Worm (Caenorhabditis elegans) whole organism, L4 larva: ENCODE measurements around the gene T01G5.6.

ENCODE experiments used
- F10B5.3 ChIP-seq: sonication (generic microtip); optimal IDR thresholded peaks from 2 replicates; lab custom pipeline; 2016; ENCODE audit warnings: mild to moderate bottlenecking, missing genetic modification characterization, missing compliant biosample characterization
- F26F4.8 ChIP-seq: fragments of 200-800 bp; sonication (Bioruptor generic); conservative IDR thresholded peaks from 2 replicates; pipeline ENCODE4 v1.3.6; 2022; ENCODE audit warnings: missing genetic modification characterization, missing compliant biosample characterization
- F37D6.2 ChIP-seq: sonication (generic microtip); optimal IDR thresholded peaks from 2 replicates; lab custom pipeline; 2016; ENCODE audit warnings: mild to moderate bottlenecking, missing genetic modification characterization, missing compliant biosample characterization
- F44E2.7 ChIP-seq: fragments of 200-800 bp; sonication (Bioruptor generic); IDR thresholded peaks from 2 replicates; pipeline ENCODE4 v2.1.2; 2022; ENCODE audit warnings: missing genetic modification characterization, missing compliant biosample characterization
- R02D3.7 ChIP-seq: fragments of 150-350 bp; sonication (generic microtip); optimal IDR thresholded peaks from 3 replicates; lab custom pipeline; 2014; ENCODE audit warnings: missing biosample characterization, missing genetic modification characterization
- Y105C5A.15 ChIP-seq: fragments of 200-800 bp; sonication (Bioruptor generic); IDR thresholded peaks from 2 replicates; pipeline ENCODE4 v1.3.6; 2022; ENCODE audit warnings: missing genetic modification characterization, missing compliant biosample characterization
- Y75B8A.6 ChIP-seq: fragments of 200-800 bp; sonication (Bioruptor generic); IDR thresholded peaks from 2 replicates; pipeline ENCODE4 v1.3.6; 2022; ENCODE audit warnings: missing genetic modification reagents, missing genetic modification characterization, missing compliant biosample characterization
- ZK337.2 ChIP-seq: fragments of 200-800 bp; sonication (Bioruptor generic); IDR thresholded peaks from 2 replicates; pipeline ENCODE4 v1.3.6; 2022; ENCODE audit warnings: missing genetic modification reagents, missing genetic modification characterization, missing compliant biosample characterization
- aha-1 ChIP-seq: fragments of 150-350 bp; peaks from one replicate; lab custom pipeline; 2014; ENCODE audit warnings: missing biosample characterization, missing genetic modification characterization
- attf-4 ChIP-seq: sonication (generic microtip); optimal IDR thresholded peaks from 3 replicates; lab custom pipeline; 2017; ENCODE audit warnings: missing biosample characterization, missing genetic modification characterization
- ceh-20 ChIP-seq: fragments of 200-800 bp; sonication (Bioruptor generic); IDR thresholded peaks from 2 replicates; pipeline ENCODE4 v1.3.6; 2022; ENCODE audit warnings: missing genetic modification reagents, missing genetic modification characterization, missing compliant biosample characterization
- ceh-28 ChIP-seq: fragments of 150-350 bp; optimal IDR thresholded peaks from 2 replicates; lab custom pipeline; 2014; ENCODE audit warnings: missing biosample characterization, missing genetic modification reagents, missing genetic modification characterization
- ceh-44 ChIP-seq: fragments of 200-800 bp; sonication (Bioruptor generic); IDR thresholded peaks from 2 replicates; pipeline ENCODE4 v1.3.6; 2022; ENCODE audit warnings: missing genetic modification reagents, missing genetic modification characterization, missing compliant biosample characterization
- ceh-62 ChIP-seq: sonication (generic microtip); optimal IDR thresholded peaks from 2 replicates; lab custom pipeline; 2017; ENCODE audit warnings: missing biosample characterization, missing genetic modification characterization
- ces-1 ChIP-seq: fragments of 150-350 bp; sonication (generic microtip); optimal IDR thresholded peaks from 4 replicates; lab custom pipeline; 2014; ENCODE audit warnings: missing biosample characterization, missing genetic modification reagents, missing genetic modification characterization
- ctbp-1 ChIP-seq: fragments of 200-800 bp; sonication (Bioruptor generic); IDR thresholded peaks from 2 replicates; pipeline ENCODE4 v1.3.6; 2022; ENCODE audit warnings: missing genetic modification reagents, missing genetic modification characterization, missing compliant biosample characterization
- daf-12 ChIP-seq: fragments of 150-350 bp; optimal IDR thresholded peaks from 2 replicates; lab custom pipeline; 2014; ENCODE audit warnings: missing biosample characterization, missing genetic modification reagents, missing genetic modification characterization
- daf-16 ChIP-seq, 3 experiments: sonication (generic microtip); optimal IDR thresholded peaks; 2 replicates each; lab custom pipeline; 2016 to 2017; ENCODE audit warnings: missing genetic modification characterization in 3 of 3, missing genetic modification reagents in 3 of 3, mild to moderate bottlenecking in 2 of 3, missing compliant biosample characterization in 2 of 3, missing biosample characterization in 1 of 3, moderate library complexity in 1 of 3
- daf-19 ChIP-seq: fragments of 200-800 bp; sonication (Bioruptor generic); conservative IDR thresholded peaks from 2 replicates; pipeline ENCODE4 v1.3.6; 2022; ENCODE audit warnings: missing genetic modification characterization, missing compliant biosample characterization
- daf-8 ChIP-seq: fragments of 200-800 bp; sonication (Bioruptor generic); IDR thresholded peaks from 2 replicates; pipeline ENCODE4 v1.3.6; 2022; ENCODE audit warnings: missing genetic modification characterization, missing compliant biosample characterization
- dmd-9 ChIP-seq: fragments of 200-800 bp; sonication (Bioruptor generic); IDR thresholded peaks from 2 replicates; pipeline ENCODE4 v1.3.6; 2022; ENCODE audit warnings: missing genetic modification reagents, missing genetic modification characterization, missing compliant biosample characterization
- dpl-1 ChIP-seq: fragments of 150-350 bp; optimal IDR thresholded peaks from 2 replicates; lab custom pipeline; 2014; ENCODE audit warnings: missing biosample characterization, missing genetic modification reagents, missing genetic modification characterization
- duxl-1 ChIP-seq: sonication (generic microtip); optimal IDR thresholded peaks from 2 replicates; lab custom pipeline; 2016; ENCODE audit warnings: mild to moderate bottlenecking, missing genetic modification characterization, moderate library complexity, missing compliant biosample characterization; ENCODE audit not compliant: poor library complexity
- dve-1 ChIP-seq: sonication (generic microtip); optimal IDR thresholded peaks from 2 replicates; lab custom pipeline; 2017; ENCODE audit warnings: antibody characterized with exemption, mild to moderate bottlenecking, missing genetic modification characterization, missing compliant biosample characterization; ENCODE audit not compliant: insufficient read depth
- fos-1 ChIP-seq: fragments of 150-350 bp; optimal IDR thresholded peaks from 2 replicates; lab custom pipeline; 2014; ENCODE audit warnings: missing biosample characterization, missing genetic modification characterization
- gei-8 ChIP-seq: fragments of 200-800 bp; sonication (Bioruptor generic); optimal IDR thresholded peaks from 2 replicates; lab custom pipeline; 2018; ENCODE audit warnings: mild to moderate bottlenecking, missing genetic modification characterization, missing compliant biosample characterization
- jun-1 ChIP-seq: fragments of 150-350 bp; optimal IDR thresholded peaks from 2 replicates; lab custom pipeline; 2014; ENCODE audit warnings: missing biosample characterization, missing genetic modification reagents, missing genetic modification characterization
- lim-7 ChIP-seq: fragments of 200-800 bp; sonication (Bioruptor generic); IDR thresholded peaks from 2 replicates; pipeline ENCODE4 v1.3.6; 2022; ENCODE audit warnings: missing genetic modification characterization, missing compliant biosample characterization
- lin-1 ChIP-seq: fragments of 200-800 bp; sonication (Bioruptor generic); IDR thresholded peaks from 2 replicates; pipeline ENCODE4 v1.3.6; 2022; ENCODE audit warnings: missing genetic modification reagents, missing genetic modification characterization, missing compliant biosample characterization
- lin-13 ChIP-seq: fragments of 150-350 bp; optimal IDR thresholded peaks from 2 replicates; lab custom pipeline; 2014; ENCODE audit warnings: missing biosample characterization, missing genetic modification reagents, missing genetic modification characterization
- lir-3 ChIP-seq: sonication (generic microtip); optimal IDR thresholded peaks from 2 replicates; lab custom pipeline; 2016; ENCODE audit warnings: mild to moderate bottlenecking, missing genetic modification characterization, missing compliant biosample characterization
- lsy-2 ChIP-seq, 2 experiments: fragments of 150-350 bp in 1 of 2; sonication (generic microtip) in 1 of 2; optimal IDR thresholded peaks; 2 replicates each; lab custom pipeline; 2014 to 2017; ENCODE audit warnings: missing biosample characterization in 2 of 2, missing genetic modification characterization in 2 of 2
- madf-5 ChIP-seq, 2 experiments: fragments of 200-800 bp; sonication (Bioruptor generic); IDR thresholded peaks; 2 replicates each; pipeline ENCODE4 v1.3.6; 2022; ENCODE audit warnings: missing compliant biosample characterization in 2 of 2, missing genetic modification characterization in 2 of 2
- mep-1 ChIP-seq: fragments of 150-350 bp; sonication (generic microtip); optimal IDR thresholded peaks from 3 replicates; lab custom pipeline; 2014; ENCODE audit warnings: missing biosample characterization, missing genetic modification characterization
- mes-2 ChIP-seq: sonication (generic microtip); optimal IDR thresholded peaks from 2 replicates; lab custom pipeline; 2016; ENCODE audit warnings: missing genotype, mild to moderate bottlenecking, missing genetic modification characterization, missing compliant biosample characterization; ENCODE audit not compliant: poor library complexity, severe bottlenecking
- nhr-102 ChIP-seq: sonication (generic microtip); optimal IDR thresholded peaks from 2 replicates; lab custom pipeline; 2016; ENCODE audit warnings: mild to moderate bottlenecking, missing genetic modification characterization, moderate library complexity, missing compliant biosample characterization
- nhr-111 ChIP-seq: fragments of 200-800 bp; sonication (Bioruptor generic); optimal IDR thresholded peaks from 2 replicates; lab custom pipeline; 2018; ENCODE audit warnings: mild to moderate bottlenecking, missing genetic modification characterization, missing compliant biosample characterization
- nhr-237 ChIP-seq: sonication (generic microtip); optimal IDR thresholded peaks from 2 replicates; lab custom pipeline; 2017; ENCODE audit warnings: missing biosample characterization, missing genetic modification characterization
- nhr-28 ChIP-seq: fragments of 150-350 bp; optimal IDR thresholded peaks from 2 replicates; lab custom pipeline; 2014; ENCODE audit warnings: missing biosample characterization, missing genetic modification characterization
- php-3 ChIP-seq: fragments of 200-800 bp; sonication (Bioruptor generic); IDR thresholded peaks from 2 replicates; pipeline ENCODE4 v1.3.6; 2022; ENCODE audit warnings: missing genetic modification reagents, missing genetic modification characterization, missing compliant biosample characterization
- pqm-1 ChIP-seq: sonication (generic microtip); optimal IDR thresholded peaks from 2 replicates; lab custom pipeline; 2017; ENCODE audit warnings: missing biosample characterization, missing genetic modification characterization
- rbr-2 ChIP-seq: sonication (generic microtip); optimal IDR thresholded peaks from 2 replicates; lab custom pipeline; 2016; ENCODE audit warnings: missing genotype, missing genetic modification characterization, missing compliant biosample characterization
- sdz-12 ChIP-seq: fragments of 200-800 bp; sonication (Bioruptor generic); optimal IDR thresholded peaks from 2 replicates; lab custom pipeline; 2018; ENCODE audit warnings: mild to moderate bottlenecking, missing genetic modification characterization, missing compliant biosample characterization
- skn-1 ChIP-seq: fragments of 150-350 bp; optimal IDR thresholded peaks from 2 replicates; lab custom pipeline; 2014; ENCODE audit warnings: missing biosample characterization, missing genetic modification characterization
- snpc-4 ChIP-seq: fragments of 150-350 bp; optimal IDR thresholded peaks from 2 replicates; lab custom pipeline; 2014; ENCODE audit warnings: missing biosample characterization, missing genetic modification characterization
- spr-3 ChIP-seq: fragments of 200-800 bp; sonication (Bioruptor generic); optimal IDR thresholded peaks from 2 replicates; lab custom pipeline; 2018; ENCODE audit warnings: mild to moderate bottlenecking, missing genetic modification characterization, missing compliant biosample characterization
- unc-130 ChIP-seq: sonication (generic microtip); optimal IDR thresholded peaks from 2 replicates; lab custom pipeline; 2016; ENCODE audit warnings: missing genetic modification reagents, missing genetic modification characterization, missing compliant biosample characterization
- unc-39 ChIP-seq: sonication (generic microtip); optimal IDR thresholded peaks from 2 replicates; lab custom pipeline; 2017; ENCODE audit warnings: missing biosample characterization, missing genetic modification characterization
- zfp-2 ChIP-seq: sonication (generic microtip); optimal IDR thresholded peaks from 2 replicates; lab custom pipeline; 2016; ENCODE audit warnings: mild to moderate bottlenecking, missing genetic modification characterization, missing compliant biosample characterization
- zip-2 ChIP-seq: fragments of 150-350 bp; optimal IDR thresholded peaks from 2 replicates; lab custom pipeline; 2014; ENCODE audit warnings: missing biosample characterization, missing genetic modification characterization
- ztf-11 ChIP-seq: fragments of 150-350 bp; optimal IDR thresholded peaks from 2 replicates; lab custom pipeline; 2014; ENCODE audit warnings: missing biosample characterization, missing genetic modification characterization
- ztf-7 ChIP-seq: fragments of 150-350 bp; optimal IDR thresholded peaks from 2 replicates; lab custom pipeline; 2014; ENCODE audit warnings: missing biosample characterization, missing genetic modification characterization

Gene T01G5.6

ce11 chrV:15065068-15065744, 48.7 kb downstream of the T01G5.6 start, which contains the start of gene C25D7.9 (continued):
- TF ChIP-seq jun-1 (no peak), nhr-111 (GFP tag; lab: Kevin White, UChicago) (no peak), php-3 (GFP tag; lab: Robert Waterston, UW) (no peak), nhr-28 (tag; lab: Kevin White, UChicago) (no peak), ztf-7 (tag; lab: Kevin White, UChicago) (no peak), lir-3 (tag; lab: Kevin White, UChicago) (no peak), duxl-1 (no peak), zip-2 (tag; lab: Kevin White, UChicago) (no peak), ces-1 (no peak), mep-1 (peak; percentile 28), Y75B8A.6 (GFP tag; lab: Robert Waterston, UW) (no peak), lim-7 (GFP tag; lab: Robert Waterston, UW) (no peak), rbr-2 (tag; lab: Kevin White, UChicago) (peak; percentile 15), aha-1 (no peak), spr-3 (GFP tag; lab: Kevin White, UChicago) (peak; percentile 38), dmd-9 (peak; percentile 49; the same call in 1 of the 2 replicates), Y105C5A.15 (GFP tag; lab: Robert Waterston, UW) (no peak), daf-12 (no peak), dve-1 (tag; lab: Kevin White, UChicago) (peak; percentile 26), daf-19 (GFP tag; lab: Robert Waterston, UW) (no peak), snpc-4 (tag; lab: Kevin White, UChicago) (no peak), sdz-12 (GFP tag; lab: Kevin White, UChicago) (no peak), daf-8 (GFP tag; lab: Robert Waterston, UW) (no peak), R02D3.7 (tag; lab: Kevin White, UChicago) (no peak), nhr-237 (no peak), skn-1 (tag; lab: Kevin White, UChicago) (no peak), ztf-11 (no peak), F26F4.8 (GFP tag; lab: Robert Waterston, UW) (no peak), unc-39 (no peak), zfp-2 (tag; lab: Kevin White, UChicago) (no peak), madf-5 (GFP tag; IDR thresholded peaks at IDR 0.05; lab: Robert Waterston, UW) (no peak), lsy-2 (tag; optimal IDR thresholded peaks at IDR 0.05; lab: Kevin White, UChicago) (peak in 1 of 2 experiments; percentile 28), unc-130 (GFP tag; lab: Kevin White, UChicago) (no peak), daf-16 (GFP tag; optimal IDR thresholded peaks at IDR 0.05; lab: Kevin White, UChicago) (no peak), daf-16 (tag; optimal IDR thresholded peaks at IDR 0.05; lab: Kevin White, UChicago) (no peak), dpl-1 (peak; percentile 31), pqm-1 (tag; lab: Kevin White, UChicago) (no peak), F10B5.3 (tag; lab: Kevin White, UChicago) (no peak), ZK337.2 (GFP tag; lab: Robert Waterston, UW) (no peak), ceh-44 (GFP tag; lab: Robert Waterston, UW) (no peak), mes-2 (tag; lab: Kevin White, UChicago) (peak; percentile 53), nhr-102 (tag; lab: Kevin White, UChicago) (no peak), lin-13 (peak; percentile 10), fos-1 (tag; lab: Kevin White, UChicago) (no peak), ctbp-1 (GFP tag; lab: Robert Waterston, UW) (no peak), F44E2.7 (GFP tag; lab: Robert Waterston, UW) (no peak), ceh-20 (GFP tag; lab: Robert Waterston, UW) (no peak), F37D6.2 (tag; lab: Kevin White, UChicago) (no peak), attf-4 (tag; lab: Kevin White, UChicago) (no peak), lin-1 (no peak), ceh-62 (tag; lab: Kevin White, UChicago) (no peak), gei-8 (GFP tag; lab: Kevin White, UChicago) (no peak), ceh-28 (tag; lab: Kevin White, UChicago) (no peak)
